Worm (Caenorhabditis elegans): ENCODE results near the gene tmem-131.
A peak's percentile ranks its signal among the peaks of the same experiment; 100 is the strongest.
"Not testable (repeated sequence)": the region's sequence is repeated elsewhere in the genome, so short reads cannot be mapped to it uniquely, and the experiment has no call there.

The tmem-131 gene

ce11 chrIII:5031375-5031836 lies 33.4 kb upstream of the tmem-131 start (continued):
- TF ChIP-seq duxl-1 (tag; optimal IDR thresholded peaks at IDR 0.05; ENCODE audit: poor library complexity) (peak; percentile 47), zfp-3 (GFP tag; conservative IDR thresholded peaks at IDR 0.05) (0 out of 2 replicates have a peak, but pooled peaks have one; percentile 54), lsy-2 (tag; optimal IDR thresholded peaks at IDR 0.05) (peak in 1 of 2 experiments; percentile 53), madf-5 (GFP tag; IDR thresholded peaks at IDR 0.05) (peak; percentile 61 to 78; a peak in 2 of 4 replicates), ceh-44 (GFP tag; IDR thresholded peaks at IDR 0.05) (peak; percentile 68; the same call in 1 of the 2 replicates), php-3 (GFP tag; IDR thresholded peaks at IDR 0.05) (peak; percentile 69), hmg-1.1 (GFP tag; IDR thresholded peaks at IDR 0.05) (peak; percentile 97), T20F7.1 (GFP tag; optimal IDR thresholded peaks at IDR 0.05) (peak; percentile 67), lin-1 (GFP tag; IDR thresholded peaks at IDR 0.05) (peak; percentile 71), dmd-8 (GFP tag; IDR thresholded peaks at IDR 0.05) (peak; percentile 65; the same call in 1 of the 2 replicates), nhr-102 (tag; optimal IDR thresholded peaks at IDR 0.05) (peak; percentile 91), D1046.2 (GFP tag; IDR thresholded peaks at IDR 0.05) (0 out of 2 replicates have a peak, but pooled peaks have one; percentile 52), lin-13 (GFP tag; optimal IDR thresholded peaks at IDR 0.05) (peak; percentile 63), T26A8.4 (GFP tag; IDR thresholded peaks at IDR 0.05) (peak; percentile 94), rbr-2 (tag; optimal IDR thresholded peaks at IDR 0.05) (peak; percentile 90), tra-1 (GFP tag; IDR thresholded peaks at IDR 0.05) (peak; percentile 86), mdl-1 (tag; optimal IDR thresholded peaks at IDR 0.05) (peak in 1 of 2 experiments; percentile 70), nhr-41 (GFP tag; IDR thresholded peaks at IDR 0.05) (peak; percentile 19; the same call in 1 of the 2 replicates), F49E8.2 (tag; optimal IDR thresholded peaks at IDR 0.05; ENCODE audit: borderline replicate concordance) (peak; percentile 23), unc-62 (GFP tag; optimal IDR thresholded peaks at IDR 0.05 in 1 of 2) (peak in 1 of 2 experiments; percentile 76), Y5F2A.4 (GFP tag; optimal IDR thresholded peaks at IDR 0.05) (peak; percentile 70), saeg-2 (GFP tag; IDR thresholded peaks at IDR 0.05) (peak; percentile 63; the same call in 1 of the 2 replicates), mdt-29 (GFP tag; IDR thresholded peaks at IDR 0.05) (peak; percentile 80), mep-1 (tag; optimal IDR thresholded peaks at IDR 0.05) (peak; percentile 85), gei-8 (GFP tag; optimal IDR thresholded peaks at IDR 0.05) (peak; percentile 75), zfp-2 (tag; optimal IDR thresholded peaks at IDR 0.05) (peak; percentile 35), hlh-11 (tag; optimal IDR thresholded peaks at IDR 0.05) (peak; percentile 76), tag-97 (GFP tag; IDR thresholded peaks at IDR 0.05) (peak; percentile 77; the same call in 1 of the 2 replicates), jun-1 (tag; optimal IDR thresholded peaks at IDR 0.05) (peak; percentile 47), ceh-20 (GFP tag; IDR thresholded peaks at IDR 0.05) (peak; percentile 86), F10B5.3 (tag; optimal IDR thresholded peaks at IDR 0.05) (peak; percentile 70), F37D6.2 (tag; optimal IDR thresholded peaks at IDR 0.05) (peak; percentile 84), hlh-30 (tag; optimal IDR thresholded peaks at IDR 0.05; ENCODE audit: insufficient read depth) (peak; percentile 65), spr-1 (tag; optimal IDR thresholded peaks at IDR 0.05) (peak; percentile 81), ctbp-1 (GFP tag; IDR thresholded peaks at IDR 0.05) (peak; percentile 90)
- not testable (repeated sequence) for TF ChIP-seq unc-62 (tag; optimal IDR thresholded peaks at IDR 0.05)

- TF ChIP-seq T20F7.1 (GFP tag; optimal IDR thresholded peaks at IDR 0.05) (no peak), F10B5.3 (tag; optimal IDR thresholded peaks at IDR 0.05) (no peak), nhr-11 (tag; optimal IDR thresholded peaks at IDR 0.05) (no peak), unc-130 (GFP tag; optimal IDR thresholded peaks at IDR 0.05) (no peak), mdl-1 (tag; optimal IDR thresholded peaks at IDR 0.05) (no peak), fos-1 (tag; optimal IDR thresholded peaks at IDR 0.05) (no peak), nhr-237 (tag; optimal IDR thresholded peaks at IDR 0.05) (no peak), saeg-2 (GFP tag; IDR thresholded peaks at IDR 0.05) (no peak)
These were observed 32.7 kb upstream of the tmem-131 start, which contains the start of gene klp-6 for ce11 chrIII:5030629-5031028. Gene klp-6 (plus strand): TSS chrIII:5030929.
